Fruit fly (Drosophila melanogaster): ENCODE results near the gene hb.

hb gene

dm6 chr3R:8741248-8741647 is 43.6 kb upstream of the hb start:
- TF ChIP-seq CG6689 (GFP tag; IDR thresholded peaks at IDR 0.05) (no peak), CG11247 (GFP tag; IDR thresholded peaks at IDR 0.05) (no peak), Eip74EF (GFP tag; optimal IDR thresholded peaks at IDR 0.05) (peak in 1 of 2 experiments; percentile 46), so (GFP tag; IDR thresholded peaks at IDR 0.05) (peak; percentile 41; the same call in 1 of the 3 replicates), psq (GFP tag; optimal IDR thresholded peaks at IDR 0.05) (no peak), org-1 (GFP tag; optimal IDR thresholded peaks at IDR 0.05) (no peak), Rfx (GFP tag; IDR thresholded peaks at IDR 0.05) (no peak), CG17829 (tag; optimal IDR thresholded peaks at IDR 0.05) (no peak), grn (GFP tag; optimal IDR thresholded peaks at IDR 0.05) (peak; percentile 7), tx (GFP tag; optimal IDR thresholded peaks at IDR 0.05) (no peak), CG9215 (GFP tag; IDR thresholded peaks at IDR 0.05) (no peak), fd64A (GFP tag; optimal IDR thresholded peaks at IDR 0.05) (peak; percentile 42), crol (GFP tag; IDR thresholded peaks at IDR 0.05) (no peak), Dip3 (GFP tag; optimal IDR thresholded peaks at IDR 0.05) (no peak), Bdp1 (GFP tag; optimal IDR thresholded peaks at IDR 0.05) (no peak), Med (GFP tag) (peak; percentile 35), CG12769 (tag; optimal IDR thresholded peaks at IDR 0.05) (peak; percentile 71), Pdp1 (GFP tag; optimal IDR thresholded peaks at IDR 0.05) (peak in 1 of 2 experiments; percentile 79), corto (GFP tag; optimal IDR thresholded peaks at IDR 0.05) (no peak), BtbVII (GFP tag; optimal IDR thresholded peaks at IDR 0.05) (peak; percentile 32), CG12391 (tag; optimal IDR thresholded peaks at IDR 0.05) (no peak), sug (tag; optimal IDR thresholded peaks at IDR 0.05) (no peak), CG32767 (GFP tag; IDR thresholded peaks at IDR 0.05) (no peak), CG7271 (tag; optimal IDR thresholded peaks at IDR 0.05) (no peak), Antp (GFP tag; optimal IDR thresholded peaks at IDR 0.05) (no peak), Dll (GFP tag; IDR thresholded peaks at IDR 0.05; ENCODE audit: partially characterized antibody) (no peak), CG1602 (GFP tag; optimal IDR thresholded peaks at IDR 0.05) (no peak), CG18011 (GFP tag; optimal IDR thresholded peaks at IDR 0.05) (no peak), H15 (GFP tag; IDR thresholded peaks at IDR 0.05) (no peak), chinmo (GFP tag; IDR thresholded peaks at IDR 0.05; ENCODE audit: partially characterized antibody) (0 out of 4 replicates have a peak, but pooled peaks have one; percentile 32), ara (GFP tag; IDR thresholded peaks at IDR 0.05) (no peak), ATbp (GFP tag; optimal IDR thresholded peaks at IDR 0.05) (no peak), lbe (GFP tag; optimal IDR thresholded peaks at IDR 0.05) (no peak), Camta (GFP tag; optimal IDR thresholded peaks at IDR 0.05) (no peak), abd-A (tag; optimal IDR thresholded peaks at IDR 0.05) (peak; percentile 72), yki (optimal IDR thresholded peaks at IDR 0.05) (no peak), wek (GFP tag; optimal IDR thresholded peaks at IDR 0.05) (no peak), kay (GFP tag; optimal IDR thresholded peaks at IDR 0.05) (no peak), CG10543 (GFP tag; optimal IDR thresholded peaks at IDR 0.05) (peak; percentile 48), hb (GFP tag; IDR thresholded peaks at IDR 0.05; ENCODE audit: partially characterized antibody) (no peak), ci (GFP tag; IDR thresholded peaks at IDR 0.05) (0 out of 3 replicates have a peak, but pooled peaks have one; percentile 33), sd (tag; optimal IDR thresholded peaks at IDR 0.05) (peak; percentile 66), Abd-B (GFP tag; optimal IDR thresholded peaks at IDR 0.05) (no peak), trem (tag; optimal IDR thresholded peaks at IDR 0.05) (no peak)

Measured in whole organism, embryonic.